Worm (Caenorhabditis elegans) whole organism, mixed stage, embryonic: ENCODE measurements around the gene rps-28.

Experiments used
- M03D4.4 ChIP-seq: sonication (generic microtip); optimal IDR thresholded peaks from 2 replicates; lab custom pipeline; 2017; ENCODE audit warnings: mild to moderate bottlenecking, missing genetic modification characterization, missing compliant biosample characterization
- blmp-1 ChIP-seq: fragments of 150-350 bp; optimal IDR thresholded peaks from 2 replicates; lab custom pipeline; 2014; ENCODE audit warnings: missing biosample characterization, missing genetic modification characterization
- ceh-39 ChIP-seq: fragments of 150-350 bp; optimal IDR thresholded peaks from 2 replicates; lab custom pipeline; 2014; ENCODE audit warnings: missing biosample characterization, missing genetic modification characterization
- ceh-43 ChIP-seq: fragments of 200-800 bp; sonication (Bioruptor generic); optimal IDR thresholded peaks from 2 replicates; lab custom pipeline; 2018; ENCODE audit warnings: mild to moderate bottlenecking, missing genetic modification characterization, moderate library complexity, missing compliant biosample characterization
- ceh-83 ChIP-seq: fragments of 200-800 bp; sonication (Bioruptor generic); optimal IDR thresholded peaks from 2 replicates; lab custom pipeline; 2018; ENCODE audit warnings: mild to moderate bottlenecking, missing genetic modification characterization, missing compliant biosample characterization
- ces-1 ChIP-seq: fragments of 150-350 bp; optimal IDR thresholded peaks from 2 replicates; lab custom pipeline; 2014; ENCODE audit warnings: missing biosample characterization, missing genetic modification reagents, missing genetic modification characterization
- cnd-1 ChIP-seq: fragments of 200-800 bp; sonication (Bioruptor generic); optimal IDR thresholded peaks from 2 replicates; lab custom pipeline; 2018; ENCODE audit warnings: mild to moderate bottlenecking, missing genetic modification characterization, missing compliant biosample characterization
- drap-1 ChIP-seq: fragments of 200-800 bp; sonication (Bioruptor generic); optimal IDR thresholded peaks from 3 replicates; lab custom pipeline; 2018; ENCODE audit warnings: mild to moderate bottlenecking, missing genetic modification characterization, missing compliant biosample characterization
- elt-1 ChIP-seq: sonication (generic microtip); optimal IDR thresholded peaks from 2 replicates; lab custom pipeline; 2017; ENCODE audit warnings: missing genetic modification characterization, mild to moderate bottlenecking, missing compliant biosample characterization, antibody characterized with exemption, moderate library complexity, borderline replicate concordance; ENCODE audit not compliant: insufficient read depth
- flh-1 ChIP-seq: fragments of 200-800 bp; sonication (Bioruptor generic); optimal IDR thresholded peaks from 2 replicates; lab custom pipeline; 2018; ENCODE audit warnings: mild to moderate bottlenecking, missing genetic modification characterization, moderate library complexity, missing compliant biosample characterization
- ham-2 ChIP-seq: fragments of 200-800 bp; sonication (Bioruptor generic); optimal IDR thresholded peaks from 2 replicates; lab custom pipeline; 2018; ENCODE audit warnings: mild to moderate bottlenecking, missing genetic modification characterization, missing compliant biosample characterization
- hlh-1 ChIP-seq: fragments of 150-350 bp; optimal IDR thresholded peaks from 2 replicates; lab custom pipeline; 2014; ENCODE audit warnings: missing biosample characterization, missing genetic modification reagents, missing genetic modification characterization
- lin-13 ChIP-seq: fragments of 150-350 bp; optimal IDR thresholded peaks from 2 replicates; lab custom pipeline; 2014; ENCODE audit warnings: missing biosample characterization, missing genetic modification characterization
- lin-32 ChIP-seq: fragments of 200-800 bp; sonication (Bioruptor generic); optimal IDR thresholded peaks from 2 replicates; lab custom pipeline; 2018; ENCODE audit warnings: mild to moderate bottlenecking, missing genetic modification characterization, missing compliant biosample characterization
- lsy-2 ChIP-seq: fragments of 150-350 bp; optimal IDR thresholded peaks from 2 replicates; lab custom pipeline; 2014; ENCODE audit warnings: missing biosample characterization, missing genetic modification characterization
- mab-5 ChIP-seq: fragments of 150-350 bp; optimal IDR thresholded peaks from 2 replicates; lab custom pipeline; 2014; ENCODE audit warnings: missing biosample characterization, missing genetic modification characterization
- mep-1 ChIP-seq: fragments of 150-350 bp; optimal IDR thresholded peaks from 2 replicates; lab custom pipeline; 2017; ENCODE audit warnings: missing biosample characterization, missing genetic modification reagents, missing genetic modification characterization, inconsistent platforms
- mls-2 ChIP-seq: sonication (generic microtip); optimal IDR thresholded peaks from 2 replicates; lab custom pipeline; 2016; ENCODE audit warnings: mild to moderate bottlenecking, missing genetic modification characterization, moderate library complexity, missing compliant biosample characterization
- nhr-12 ChIP-seq: fragments of 150-350 bp; optimal IDR thresholded peaks from 2 replicates; lab custom pipeline; 2014; ENCODE audit warnings: missing biosample characterization, missing genetic modification characterization
- nhr-2 ChIP-seq: fragments of 150-350 bp; optimal IDR thresholded peaks from 2 replicates; lab custom pipeline; 2014; ENCODE audit warnings: missing biosample characterization, missing genetic modification characterization
- nhr-28 ChIP-seq: fragments of 150-350 bp; optimal IDR thresholded peaks from 2 replicates; lab custom pipeline; 2014; ENCODE audit warnings: missing biosample characterization, missing genetic modification characterization
- nhr-76 ChIP-seq: sonication (generic microtip); optimal IDR thresholded peaks from 2 replicates; lab custom pipeline; 2017; ENCODE audit warnings: missing biosample characterization, missing genetic modification characterization
- sem-2 ChIP-seq: fragments of 200-800 bp; sonication (Bioruptor generic); optimal IDR thresholded peaks from 2 replicates; lab custom pipeline; 2018; ENCODE audit warnings: mild to moderate bottlenecking, missing genetic modification characterization, missing compliant biosample characterization
- snpc-4 ChIP-seq: fragments of 150-350 bp; optimal IDR thresholded peaks from 2 replicates; lab custom pipeline; 2014; ENCODE audit warnings: missing biosample characterization, missing genetic modification characterization
- unc-120 ChIP-seq: sonication (generic microtip); optimal IDR thresholded peaks from 2 replicates; lab custom pipeline; 2017; ENCODE audit warnings: missing genetic modification characterization, missing compliant biosample characterization; ENCODE audit not compliant: poor library complexity, severe bottlenecking
- unc-39 ChIP-seq: fragments of 150-350 bp; optimal IDR thresholded peaks from 2 replicates; lab custom pipeline; 2014; ENCODE audit warnings: missing biosample characterization, missing genetic modification characterization
- unc-62 ChIP-seq: fragments of 150-350 bp; optimal IDR thresholded peaks from 2 replicates; lab custom pipeline; 2014; ENCODE audit warnings: missing biosample characterization, missing genetic modification reagents, missing genetic modification characterization
- zip-8 ChIP-seq: fragments of 150-350 bp; optimal IDR thresholded peaks from 2 replicates; lab custom pipeline; 2014; ENCODE audit warnings: missing biosample characterization, missing genetic modification characterization
- ztf-11 ChIP-seq: fragments of 150-350 bp; optimal IDR thresholded peaks from 2 replicates; lab custom pipeline; 2014; ENCODE audit warnings: missing biosample characterization, missing genetic modification characterization

The rps-28 gene

ce11 chrIV:1707960-1708359 lies 48.5 kb downstream of the rps-28 start:
- no peak for TF ChIP-seq lsy-2 (tag; lab: Kevin White, UChicago)
- TF ChIP-seq cnd-1, result no peak
- no peak for TF ChIP-seq snpc-4 (tag; lab: Kevin White, UChicago)
- no peak for TF ChIP-seq mab-5
- TF ChIP-seq zip-8 (tag; lab: Kevin White, UChicago), result no peak
- no peak for TF ChIP-seq unc-120 (tag; lab: Kevin White, UChicago)
- TF ChIP-seq ham-2 (GFP tag; lab: Kevin White, UChicago), result no peak
- TF ChIP-seq elt-1 (tag; lab: Kevin White, UChicago), result no peak
- TF ChIP-seq mls-2, result no peak
- no peak for TF ChIP-seq nhr-12 (tag; lab: Kevin White, UChicago)
- no peak for TF ChIP-seq lin-32 (GFP tag; lab: Kevin White, UChicago)
- TF ChIP-seq nhr-28 (tag; lab: Kevin White, UChicago), result no peak
- TF ChIP-seq hlh-1 (tag; lab: Kevin White, UChicago), result no peak
- no peak for TF ChIP-seq M03D4.4
- no peak for TF ChIP-seq mep-1 (tag; lab: Kevin White, UChicago)
- TF ChIP-seq ceh-39 (tag; lab: Kevin White, UChicago), result no peak
- no peak for TF ChIP-seq ceh-43 (GFP tag; lab: Kevin White, UChicago)
- TF ChIP-seq ces-1 (GFP tag; lab: Kevin White, UChicago), result no peak
- no peak for TF ChIP-seq blmp-1 (tag; lab: Kevin White, UChicago)
- TF ChIP-seq nhr-76 (tag; lab: Kevin White, UChicago), result no peak

ce11 chrIV:1708426-1708826 lies 48.9 kb downstream of the rps-28 start:
- no peak for TF ChIP-seq M03D4.4

- TF ChIP-seq lin-32 (GFP tag; lab: Kevin White, UChicago) (no peak), hlh-1 (tag; lab: Kevin White, UChicago) (no peak), drap-1 (GFP tag; lab: Kevin White, UChicago) (no peak), mab-5 (no peak), cnd-1 (no peak), zip-8 (tag; lab: Kevin White, UChicago) (no peak), nhr-28 (tag; lab: Kevin White, UChicago) (no peak), unc-39 (tag; lab: Kevin White, UChicago) (no peak), M03D4.4 (no peak), lin-13 (tag; lab: Kevin White, UChicago) (no peak), ces-1 (GFP tag; lab: Kevin White, UChicago) (no peak), nhr-2 (tag; lab: Kevin White, UChicago) (no peak), ztf-11 (tag; lab: Kevin White, UChicago) (no peak), unc-62 (GFP tag; lab: Kevin White, UChicago) (no peak), ceh-39 (tag; lab: Kevin White, UChicago) (no peak), nhr-12 (tag; lab: Kevin White, UChicago) (no peak), sem-2 (no peak), mls-2 (no peak), ceh-83 (GFP tag; lab: Kevin White, UChicago) (no peak), flh-1 (GFP tag; lab: Kevin White, UChicago) (no peak)
These were observed 49.5 kb downstream of the rps-28 start for ce11 chrIV:1709002-1709401.
